Worm (Caenorhabditis elegans) whole organism, L4 larva: ENCODE data around the gene T22F3.8.

ENCODE experiments used
- arid-1 ChIP-seq: fragments of 200-800 bp; sonication (Bioruptor generic); conservative IDR thresholded peaks from 2 replicates; pipeline ENCODE4 v1.3.6; 2022; ENCODE audit warnings: missing genetic modification reagents, missing genetic modification characterization, missing compliant biosample characterization
- fkh-10 ChIP-seq: fragments of 150-350 bp; optimal IDR thresholded peaks from 2 replicates; lab custom pipeline; 2014; ENCODE audit warnings: missing biosample characterization, missing genetic modification reagents, missing genetic modification characterization
- mdl-1 ChIP-seq, 2 experiments: fragments of 150-350 bp in 1 of 2; sonication (generic microtip) in 1 of 2; optimal IDR thresholded peaks; 2 replicates each; lab custom pipeline; 2014 to 2017; ENCODE audit warnings: missing biosample characterization in 2 of 2, missing genetic modification characterization in 2 of 2
- nhr-76 ChIP-seq: fragments of 150-350 bp; optimal IDR thresholded peaks from 2 replicates; lab custom pipeline; 2014; ENCODE audit warnings: missing biosample characterization, missing genetic modification characterization
- snpc-4 ChIP-seq: fragments of 150-350 bp; optimal IDR thresholded peaks from 2 replicates; lab custom pipeline; 2014; ENCODE audit warnings: missing biosample characterization, missing genetic modification characterization

DNA sequence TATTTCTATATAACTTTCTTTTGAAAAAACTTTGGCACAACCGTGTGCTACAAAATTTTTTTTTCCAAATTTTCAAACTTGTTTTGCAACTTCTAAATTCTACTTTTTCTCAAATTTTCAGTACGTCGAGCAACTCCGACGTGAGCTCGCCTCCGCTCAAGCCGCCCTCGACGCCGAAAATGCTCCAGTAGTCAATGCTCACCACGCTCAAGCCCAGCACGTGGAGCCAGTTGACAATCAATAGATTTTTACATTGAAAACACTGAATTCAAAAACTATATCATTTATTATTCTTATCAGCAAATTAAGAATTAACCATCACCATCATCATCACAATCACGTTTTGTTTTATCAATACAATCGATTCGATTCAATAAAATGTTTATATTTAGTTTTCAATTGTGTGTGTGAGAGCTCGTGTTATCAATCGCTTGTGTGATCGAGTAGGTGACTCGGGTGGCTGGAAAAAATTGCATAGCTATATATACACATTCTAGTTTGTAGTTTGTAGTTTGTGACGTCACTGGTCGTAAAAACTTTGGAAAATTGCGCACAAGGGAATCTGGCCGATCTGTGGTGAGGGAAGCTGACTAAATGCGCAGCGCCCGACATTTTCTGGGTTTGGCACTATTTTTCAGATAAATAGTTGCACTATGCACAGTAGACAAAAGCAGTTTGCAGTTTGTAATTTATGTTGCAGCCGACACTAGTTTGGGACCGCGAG, 29.2 kb upstream of the T22F3.8 start:
- TF ChIP-seq fkh-10 (no peak), mdl-1 (tag; optimal IDR thresholded peaks at IDR 0.05; lab: Kevin White, UChicago) (peak in 1 of 2 experiments; percentile 57), arid-1 (no peak), nhr-76 (tag; lab: Kevin White, UChicago) (no peak), snpc-4 (tag; lab: Kevin White, UChicago) (no peak)
